Fruit fly (Drosophila melanogaster) whole organism, embryonic: ENCODE data around the gene Rad17.
A peak's percentile ranks its signal among the peaks of the same experiment; 100 is the strongest.

ENCODE experiments used
- Ada2b ChIP-seq: fragments of 200-800 bp; sonication (Bioruptor generic); IDR thresholded peaks from 2 replicates; pipeline ENCODE4 v1.3.6; 2022; ENCODE audit warnings: missing biosample characterization, missing genetic modification characterization
- Asciz ChIP-seq: fragments of 200-800 bp; sonication (Bioruptor generic); optimal IDR thresholded peaks from 2 replicates; lab custom pipeline; 2017; ENCODE audit warnings: missing biosample characterization, mild to moderate bottlenecking, missing genetic modification characterization, missing genetic modification reagents
- CG10543 ChIP-seq: fragments of 200-800 bp; sonication (Bioruptor generic); optimal IDR thresholded peaks from 3 replicates; lab custom pipeline; 2017; ENCODE audit warnings: missing biosample characterization, mild to moderate bottlenecking, missing genetic modification characterization, moderate library complexity
- CG11504 ChIP-seq: fragments of 200-800 bp; sonication (Bioruptor generic); optimal IDR thresholded peaks from 3 replicates; lab custom pipeline; 2019; ENCODE audit warnings: missing biosample characterization, mild to moderate bottlenecking, missing genetic modification characterization, moderate library complexity
- CG12942 ChIP-seq: fragments of 200-800 bp; sonication (Bioruptor generic); optimal IDR thresholded peaks from 3 replicates; lab custom pipeline; 2016; ENCODE audit warnings: missing biosample characterization, missing genetic modification characterization
- CG15011 ChIP-seq: fragments of 200-800 bp; sonication (Bioruptor generic); optimal IDR thresholded peaks from 3 replicates; lab custom pipeline; 2018; ENCODE audit warnings: missing biosample characterization, mild to moderate bottlenecking, missing genetic modification characterization
- CG3065 ChIP-seq: fragments of 200-800 bp; sonication (Bioruptor generic); optimal IDR thresholded peaks from 2 replicates; lab custom pipeline; 2016; ENCODE audit warnings: missing biosample characterization, missing genetic modification characterization
- CG3407 ChIP-seq: fragments of 200-800 bp; sonication (Bioruptor generic); optimal IDR thresholded peaks from 2 replicates; lab custom pipeline; 2018; ENCODE audit warnings: missing biosample characterization, mild to moderate bottlenecking, missing genetic modification characterization
- CG4820 ChIP-seq: fragments of 200-800 bp; sonication (Bioruptor generic); optimal IDR thresholded peaks from 3 replicates; lab custom pipeline; 2016; ENCODE audit warnings: missing biosample characterization, missing genetic modification characterization
- CG7357 ChIP-seq: fragments of 200-800 bp; sonication (Bioruptor generic); IDR thresholded peaks from 3 replicates; pipeline ENCODE4 v1.3.6; 2022; ENCODE audit warnings: missing biosample characterization, missing genetic modification characterization
- CG8359 ChIP-seq: fragments of 200-800 bp; sonication (Bioruptor generic); optimal IDR thresholded peaks from 2 replicates; lab custom pipeline; 2017; ENCODE audit warnings: missing biosample characterization, mild to moderate bottlenecking, missing genetic modification characterization, borderline replicate concordance
- CG8765 ChIP-seq: fragments of 200-800 bp; sonication (Bioruptor generic); IDR thresholded peaks from 2 replicates; pipeline ENCODE4 v1.3.6; 2022; ENCODE audit warnings: missing biosample characterization, missing genetic modification characterization
- D ChIP-seq, 2 experiments: fragments of 200-800 bp in 1 of 2; fragments of >200 bp in 1 of 2; sonication (Bioruptor generic) in 1 of 2; optimal IDR thresholded peaks; 2 replicates in 1 of 2; 3 replicates in 1 of 2; lab custom pipeline; 2017; ENCODE audit warnings: mild to moderate bottlenecking in 1 of 2, missing biosample characterization in 1 of 2, missing genetic modification characterization in 1 of 2, missing genetic modification reagents in 1 of 2
- Dfd ChIP-seq, 2 experiments: fragments of >200 bp; optimal IDR thresholded peaks; 2 replicates each; lab custom pipeline; 2017; ENCODE audit warnings: missing biosample characterization in 2 of 2, missing genetic modification characterization in 2 of 2
- Dip2 ChIP-seq: fragments of 200-800 bp; sonication (Bioruptor generic); IDR thresholded peaks from 2 replicates; pipeline ENCODE4 v1.3.6; 2022; ENCODE audit warnings: missing biosample characterization, missing genetic modification characterization
- Dll ChIP-seq: fragments of 200-800 bp; sonication (Bioruptor generic); IDR thresholded peaks from 4 replicates; pipeline ENCODE4 v1.3.6; 2022; ENCODE audit warnings: missing biosample characterization, missing genetic modification characterization; ENCODE audit not compliant: partially characterized antibody
- Drgx ChIP-seq: fragments of 200-800 bp; sonication (Bioruptor generic); IDR thresholded peaks from 2 replicates; pipeline ENCODE4 v1.3.6; 2022; ENCODE audit warnings: missing biosample characterization, missing genetic modification characterization
- E2f2 ChIP-seq: fragments of 200-800 bp; sonication (Bioruptor generic); IDR thresholded peaks from 2 replicates; pipeline ENCODE4 v1.3.6; 2022; ENCODE audit warnings: missing biosample characterization, missing genetic modification characterization
- HLHmδ ChIP-seq: fragments of 200-800 bp; sonication (Bioruptor generic); optimal IDR thresholded peaks from 2 replicates; lab custom pipeline; 2018; ENCODE audit warnings: missing biosample characterization, mild to moderate bottlenecking, missing genetic modification characterization, moderate library complexity
- Hmr ChIP-seq: fragments of 200-800 bp; sonication (Bioruptor generic); optimal IDR thresholded peaks from 3 replicates; lab custom pipeline; 2017; ENCODE audit warnings: mild to moderate bottlenecking, missing biosample characterization, missing genetic modification reagents, missing genetic modification characterization
- Hsf ChIP-seq: fragments of 200-800 bp; sonication (Bioruptor generic); optimal IDR thresholded peaks from 3 replicates; lab custom pipeline; 2016; ENCODE audit warnings: missing biosample characterization, missing genetic modification characterization
- MTF-1 ChIP-seq: fragments of 200-800 bp; sonication (Bioruptor generic); optimal IDR thresholded peaks from 2 replicates; lab custom pipeline; 2018; ENCODE audit warnings: missing biosample characterization, mild to moderate bottlenecking, missing genetic modification characterization, borderline replicate concordance
- Meics ChIP-seq: fragments of 200-800 bp; sonication (Bioruptor generic); optimal IDR thresholded peaks from 2 replicates; lab custom pipeline; 2017; ENCODE audit warnings: missing biosample characterization, mild to moderate bottlenecking, missing genetic modification characterization
- Nf-YA ChIP-seq: fragments of 200-800 bp; sonication (Bioruptor generic); IDR thresholded peaks from 2 replicates; pipeline ENCODE4 v1.3.6; 2022; ENCODE audit warnings: missing biosample characterization, missing genetic modification characterization
- Stat92E ChIP-seq, 3 experiments: fragments of >200 bp in 2 of 3; fragments of 200-800 bp in 1 of 3; sonication (Bioruptor generic) in 1 of 3; optimal IDR thresholded peaks; 2 replicates each; lab custom pipeline; 2017 to 2019; ENCODE audit warnings: missing biosample characterization in 3 of 3, missing genetic modification characterization in 3 of 3, mild to moderate bottlenecking in 1 of 3, moderate library complexity in 1 of 3
- Tbp ChIP-seq: fragments of >200 bp; optimal IDR thresholded peaks from 2 replicates; lab custom pipeline; 2018; ENCODE audit warnings: missing biosample characterization, missing genetic modification characterization
- Vsx1 ChIP-seq: fragments of 200-800 bp; sonication (Bioruptor generic); optimal IDR thresholded peaks from 2 replicates; lab custom pipeline; 2017; ENCODE audit warnings: missing biosample characterization, mild to moderate bottlenecking, missing genetic modification characterization, missing genetic modification reagents
- Xbp1 ChIP-seq: fragments of 200-800 bp; sonication (Bioruptor generic); optimal IDR thresholded peaks from 3 replicates; lab custom pipeline; 2016; ENCODE audit warnings: missing biosample characterization, mild to moderate bottlenecking, missing genetic modification characterization
- Xrp1 ChIP-seq: fragments of 200-800 bp; sonication (Bioruptor generic); IDR thresholded peaks from 2 replicates; pipeline ENCODE4 v1.3.6; 2022; ENCODE audit warnings: missing biosample characterization, missing genetic modification characterization
- al ChIP-seq: fragments of 200-800 bp; sonication (Bioruptor generic); IDR thresholded peaks from 2 replicates; pipeline ENCODE4 v1.3.6; 2022; ENCODE audit warnings: missing biosample characterization, missing genetic modification characterization
- ap ChIP-seq: fragments of 200-800 bp; sonication (Bioruptor generic); IDR thresholded peaks from 2 replicates; pipeline ENCODE4 v1.3.6; 2022; ENCODE audit warnings: missing biosample characterization, missing genetic modification characterization
- chif ChIP-seq, 2 experiments: fragments of 200-800 bp; sonication (Bioruptor generic); optimal IDR thresholded peaks; 3 replicates each; lab custom pipeline; 2016; ENCODE audit warnings: missing biosample characterization in 2 of 2, missing genetic modification characterization in 2 of 2
- dmrt11E ChIP-seq: fragments of 200-800 bp; sonication (Bioruptor generic); optimal IDR thresholded peaks from 3 replicates; lab custom pipeline; 2018; ENCODE audit warnings: missing biosample characterization, mild to moderate bottlenecking, missing genetic modification characterization, moderate library complexity
- dmrt99B ChIP-seq: fragments of 200-800 bp; sonication (Bioruptor generic); optimal IDR thresholded peaks from 2 replicates; lab custom pipeline; 2018; ENCODE audit warnings: missing biosample characterization, mild to moderate bottlenecking, missing genetic modification characterization, moderate library complexity
- gro ChIP-seq: fragments of 200-800 bp; sonication (Bioruptor generic); optimal IDR thresholded peaks from 2 replicates; lab custom pipeline; 2016; ENCODE audit warnings: missing biosample characterization, missing genetic modification characterization
- h ChIP-seq: fragments of >200 bp; optimal IDR thresholded peaks from 2 replicates; lab custom pipeline; 2017
- hkb ChIP-seq, 2 experiments: fragments of 200-800 bp in 1 of 2; fragments of >200 bp in 1 of 2; sonication (Bioruptor generic) in 1 of 2; IDR thresholded peaks in 1 of 2; optimal IDR thresholded peaks in 1 of 2; 2 replicates each; pipeline versions ENCODE4 v1.3.6 to Lab custom; 2017 to 2022; ENCODE audit warnings: missing biosample characterization in 1 of 2, missing genetic modification characterization in 1 of 2
- lbe ChIP-seq: fragments of 200-800 bp; sonication (Bioruptor generic); optimal IDR thresholded peaks from 2 replicates; lab custom pipeline; 2016; ENCODE audit warnings: missing biosample characterization, mild to moderate bottlenecking, missing genetic modification characterization
- lmd ChIP-seq: fragments of 200-800 bp; sonication (Bioruptor generic); IDR thresholded peaks from 2 replicates; pipeline ENCODE4 v1.3.6; 2022; ENCODE audit warnings: missing biosample characterization, missing genetic modification characterization
- luna ChIP-seq: fragments of 200-800 bp; sonication (Bioruptor generic); optimal IDR thresholded peaks from 2 replicates; lab custom pipeline; 2016; ENCODE audit warnings: missing biosample characterization, missing genetic modification characterization
- otp ChIP-seq: fragments of 200-800 bp; sonication (Bioruptor generic); IDR thresholded peaks from 3 replicates; pipeline ENCODE4, ENCODE4 v1.3.6; 2022; ENCODE audit warnings: missing biosample characterization, missing genetic modification characterization
- pum ChIP-seq: fragments of 200-800 bp; sonication (Bioruptor generic); optimal IDR thresholded peaks from 2 replicates; lab custom pipeline; 2016; ENCODE audit warnings: missing biosample characterization, missing genetic modification characterization
- pzg ChIP-seq: fragments of 200-800 bp; sonication (Bioruptor generic); optimal IDR thresholded peaks from 3 replicates; lab custom pipeline; 2018; ENCODE audit warnings: missing biosample characterization, mild to moderate bottlenecking, missing genetic modification characterization, moderate library complexity
- shn ChIP-seq: fragments of 200-800 bp; sonication (Bioruptor generic); optimal IDR thresholded peaks from 3 replicates; lab custom pipeline; 2016; ENCODE audit warnings: missing biosample characterization, missing genetic modification characterization
- vfl ChIP-seq: fragments of 200-800 bp; sonication (Bioruptor generic); optimal IDR thresholded peaks from 2 replicates; lab custom pipeline; 2016; ENCODE audit warnings: missing biosample characterization, missing genetic modification characterization
- zfh1 ChIP-seq: fragments of 200-800 bp; sonication (Bioruptor generic); IDR thresholded peaks from 3 replicates; pipeline ENCODE4 v1.3.6; 2022; ENCODE audit warnings: missing biosample characterization, missing genetic modification characterization
- zfh2 ChIP-seq: fragments of 200-800 bp; sonication (Bioruptor generic); optimal IDR thresholded peaks from 2 replicates; lab custom pipeline; 2016; ENCODE audit warnings: missing biosample characterization, missing genetic modification characterization

Gene Rad17

DNA sequence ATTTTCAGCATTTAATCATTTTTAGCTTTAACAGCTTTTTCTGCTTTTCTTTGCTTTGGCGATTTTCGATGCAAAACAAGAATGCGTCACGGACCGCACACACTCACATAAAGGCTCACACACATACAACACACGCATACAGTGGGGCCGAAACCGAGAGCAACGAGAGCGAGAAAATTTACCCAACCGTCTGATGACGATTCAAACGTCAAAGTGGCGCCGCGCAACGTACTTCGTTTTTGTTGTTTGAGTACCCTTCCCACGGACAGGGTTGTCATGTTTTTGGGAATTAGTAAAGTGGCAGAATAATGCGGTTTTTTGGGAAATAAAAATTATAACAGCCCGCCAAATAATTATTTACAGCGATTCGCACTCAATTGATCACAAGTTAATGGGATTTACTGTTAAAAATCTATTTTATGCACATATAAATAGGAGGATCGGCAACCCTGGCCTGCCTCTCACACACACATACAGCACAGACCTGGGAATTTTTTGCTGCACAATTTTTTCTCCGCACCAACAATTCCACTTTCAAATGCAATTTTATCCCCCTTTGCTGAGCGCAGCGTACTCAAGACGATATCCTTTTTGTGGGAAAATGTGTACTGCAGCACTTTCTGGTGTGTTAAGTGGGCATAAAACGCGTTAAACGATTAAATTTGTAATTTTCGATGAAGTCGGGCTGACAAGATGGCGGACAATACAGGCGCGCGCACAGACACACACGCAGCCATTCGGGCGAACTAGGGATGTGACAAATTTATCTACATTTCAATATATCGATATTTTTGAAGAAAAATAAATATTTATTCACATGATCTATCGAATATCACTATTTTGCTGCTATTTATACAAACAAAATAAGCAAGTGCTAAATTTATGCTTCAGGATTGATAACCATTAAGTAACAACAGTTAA is 7.8 kb downstream of the Rad17 start (continued):
- TF ChIP-seq Dll (GFP tag; lab: Robert Waterston, UW) (peak; percentile 70; the same call in 2 of the 4 replicates), Stat92E (GFP tag; optimal IDR thresholded peaks at IDR 0.05; lab: Kevin White, UChicago) (peak in 1 of 3 experiments; percentile 66), gro (GFP tag; lab: Kevin White, UChicago) (peak; percentile 94), hkb (optimal IDR thresholded peaks at IDR 0.05; lab: Kevin White, UChicago) (peak; percentile 1), hkb (GFP tag; IDR thresholded peaks at IDR 0.05; lab: Robert Waterston, UW) (peak; percentile 93), ap (peak; percentile 87), HLHmδ (GFP tag; lab: Kevin White, UChicago) (peak; percentile 49), D (optimal IDR thresholded peaks at IDR 0.05; lab: Kevin White, UChicago) (no peak), D (GFP tag; optimal IDR thresholded peaks at IDR 0.05; lab: Kevin White, UChicago) (peak; percentile 91), pum (peak; percentile 90), Hsf (GFP tag; lab: Kevin White, UChicago) (peak; percentile 92), shn (peak; percentile 91), CG8359 (peak; percentile 83), chif (GFP tag; optimal IDR thresholded peaks at IDR 0.05; lab: Kevin White, UChicago) (peak; percentile 91 to 93), luna (GFP tag; lab: Kevin White, UChicago) (peak; percentile 85), Xbp1 (peak; percentile 93), lbe (peak; percentile 91), Meics (peak; percentile 95), Nf-YA (GFP tag; lab: Robert Waterston, UW) (peak; percentile 84), h (lab: Kevin White, UChicago) (no peak), Ada2b (peak; percentile 92), zfh2 (GFP tag; lab: Kevin White, UChicago) (peak; percentile 92), dmrt11E (tag; lab: Kevin White, UChicago) (peak; percentile 94), Hmr (GFP tag; lab: Kevin White, UChicago) (peak; percentile 96), CG15011 (GFP tag; lab: Kevin White, UChicago) (peak; percentile 90), CG3407 (GFP tag; lab: Kevin White, UChicago) (peak; percentile 81), pzg (GFP tag; lab: Kevin White, UChicago) (peak; percentile 43), CG4820 (peak; percentile 88), CG11504 (peak; percentile 93), Dip2 (GFP tag; lab: Robert Waterston, UW) (no peak), otp (GFP tag; lab: Robert Waterston, UW) (peak; percentile 89), Vsx1 (GFP tag; lab: Kevin White, UChicago) (peak; percentile 86), CG8765 (GFP tag; lab: Robert Waterston, UW) (peak; percentile 90), lmd (GFP tag; lab: Robert Waterston, UW) (peak; percentile 91), al (peak; percentile 86), CG7357 (GFP tag; lab: Robert Waterston, UW) (peak; percentile 62; the same call in 2 of the 3 replicates), Tbp (GFP tag; lab: Kevin White, UChicago) (no peak), Asciz (peak; percentile 86), dmrt99B (tag; lab: Kevin White, UChicago) (peak; percentile 94), vfl (GFP tag; lab: Kevin White, UChicago) (peak; percentile 92), zfh1 (GFP tag; lab: Robert Waterston, UW) (peak; percentile 94), E2f2 (GFP tag; lab: Robert Waterston, UW) (peak; percentile 75), CG12942 (GFP tag; lab: Kevin White, UChicago) (peak; percentile 84), Dfd (GFP tag; optimal IDR thresholded peaks at IDR 0.05; lab: Kevin White, UChicago) (no peak), CG3065 (peak; percentile 52), Xrp1 (GFP tag; lab: Robert Waterston, UW) (peak; percentile 95), Drgx (GFP tag; lab: Robert Waterston, UW) (peak; percentile 93), MTF-1 (GFP tag; lab: Kevin White, UChicago) (peak; percentile 90), CG10543 (GFP tag; lab: Kevin White, UChicago) (peak; percentile 97)
